Fruit fly (Drosophila melanogaster) whole organism, embryonic: ENCODE measurements around the gene CG12661.
A peak's percentile ranks its signal among the peaks of the same experiment; 100 is the strongest.

Experiments used
- Aef1 ChIP-seq: fragments of 200-800 bp; sonication (Bioruptor generic); IDR thresholded peaks from 3 replicates; pipeline ENCODE4 v1.3.6; 2022; ENCODE audit warnings: missing biosample characterization, missing genetic modification characterization
- Bdp1 ChIP-seq: fragments of 200-800 bp; sonication (Bioruptor generic); optimal IDR thresholded peaks from 3 replicates; lab custom pipeline; 2016; ENCODE audit warnings: missing biosample characterization, missing genetic modification characterization
- CG10267 ChIP-seq: fragments of 200-800 bp; sonication (Bioruptor generic); optimal IDR thresholded peaks from 2 replicates; lab custom pipeline; 2018; ENCODE audit warnings: missing biosample characterization, mild to moderate bottlenecking, missing genetic modification characterization, moderate library complexity
- CG11696 ChIP-seq: fragments of 200-800 bp; sonication (Bioruptor generic); IDR thresholded peaks from 2 replicates; pipeline ENCODE4 v1.3.6; 2022; ENCODE audit warnings: missing biosample characterization, missing genetic modification characterization
- CG11723 ChIP-seq: fragments of 200-800 bp; sonication (Bioruptor generic); optimal IDR thresholded peaks from 2 replicates; lab custom pipeline; 2017; ENCODE audit warnings: missing biosample characterization, mild to moderate bottlenecking, missing genetic modification characterization
- CG12155 ChIP-seq: fragments of 200-800 bp; sonication (Bioruptor generic); optimal IDR thresholded peaks from 3 replicates; lab custom pipeline; 2016; ENCODE audit warnings: missing biosample characterization, missing genetic modification characterization
- CG12299 ChIP-seq: fragments of 200-800 bp; sonication (Bioruptor generic); optimal IDR thresholded peaks from 2 replicates; lab custom pipeline; 2018; ENCODE audit warnings: missing biosample characterization, mild to moderate bottlenecking, missing genetic modification characterization
- CG12769 ChIP-seq: fragments of 200-800 bp; sonication (Bioruptor generic); optimal IDR thresholded peaks from 2 replicates; lab custom pipeline; 2019; ENCODE audit warnings: missing biosample characterization, mild to moderate bottlenecking, missing genetic modification characterization, moderate library complexity
- CG17361 ChIP-seq: fragments of 200-800 bp; sonication (Bioruptor generic); IDR thresholded peaks from 3 replicates; pipeline ENCODE4 v1.3.6; 2022; ENCODE audit warnings: missing biosample characterization, missing genetic modification characterization
- CG17568 ChIP-seq: fragments of 200-800 bp; sonication (Bioruptor generic); optimal IDR thresholded peaks from 2 replicates; lab custom pipeline; 2018; ENCODE audit warnings: missing biosample characterization, mild to moderate bottlenecking, missing genetic modification characterization, moderate library complexity
- CG18764 ChIP-seq: fragments of 200-800 bp; sonication (Bioruptor generic); optimal IDR thresholded peaks from 3 replicates; lab custom pipeline; 2016; ENCODE audit warnings: missing biosample characterization, missing genetic modification characterization
- CG2120 ChIP-seq: fragments of 200-800 bp; sonication (Bioruptor generic); optimal IDR thresholded peaks from 3 replicates; lab custom pipeline; 2016; ENCODE audit warnings: missing biosample characterization, missing genetic modification characterization
- CG2678 ChIP-seq: fragments of 200-800 bp; sonication (Bioruptor generic); optimal IDR thresholded peaks from 3 replicates; lab custom pipeline; 2019; ENCODE audit warnings: missing biosample characterization, mild to moderate bottlenecking, missing genetic modification characterization, moderate library complexity
- CG31441 ChIP-seq: fragments of 200-800 bp; sonication (Bioruptor generic); IDR thresholded peaks from 2 replicates; pipeline ENCODE4 v1.3.6; 2022; ENCODE audit warnings: missing biosample characterization, missing genetic modification characterization
- CG3163 ChIP-seq: fragments of 200-800 bp; sonication (Bioruptor generic); optimal IDR thresholded peaks from 3 replicates; lab custom pipeline; 2016; ENCODE audit warnings: missing biosample characterization, missing genetic modification characterization
- CG32767 ChIP-seq: fragments of 200-800 bp; sonication (Bioruptor generic); IDR thresholded peaks from 2 replicates; pipeline ENCODE4 v1.3.6; 2022; ENCODE audit warnings: missing biosample characterization, missing genetic modification characterization
- CG34224 ChIP-seq: fragments of 200-800 bp; sonication (Bioruptor generic); IDR thresholded peaks from 3 replicates; pipeline ENCODE4 v1.3.6; 2022; ENCODE audit warnings: missing biosample characterization, missing genetic modification characterization; ENCODE audit not compliant: partially characterized antibody
- CG3726 ChIP-seq: fragments of 200-800 bp; sonication (Bioruptor generic); IDR thresholded peaks from 3 replicates; pipeline ENCODE4, ENCODE4 v1.3.6; 2022; ENCODE audit warnings: missing biosample characterization, missing genetic modification characterization
- CG3847 ChIP-seq: fragments of 200-800 bp; sonication (Bioruptor generic); IDR thresholded peaks from 2 replicates; pipeline ENCODE4 v1.3.6; 2022; ENCODE audit warnings: missing biosample characterization, missing genetic modification characterization
- CG42726 ChIP-seq: fragments of 200-800 bp; sonication (Bioruptor generic); IDR thresholded peaks from 2 replicates; pipeline ENCODE4 v1.3.6; 2022; ENCODE audit warnings: missing biosample characterization, missing genetic modification characterization; ENCODE audit not compliant: partially characterized antibody
- CG4360 ChIP-seq: fragments of 200-800 bp; sonication (Bioruptor generic); IDR thresholded peaks from 2 replicates; pipeline ENCODE4 v1.3.6; 2022; ENCODE audit warnings: missing biosample characterization, missing genetic modification characterization
- CG4404 ChIP-seq: fragments of 200-800 bp; sonication (Bioruptor generic); IDR thresholded peaks from 2 replicates; pipeline ENCODE4 v1.3.6; 2022; ENCODE audit warnings: missing biosample characterization, missing genetic modification characterization
- CG7786 ChIP-seq: fragments of 200-800 bp; sonication (Bioruptor generic); optimal IDR thresholded peaks from 2 replicates; lab custom pipeline; 2016; ENCODE audit warnings: missing biosample characterization, missing genetic modification characterization
- CG9797 ChIP-seq: fragments of 200-800 bp; sonication (Bioruptor generic); optimal IDR thresholded peaks from 3 replicates; lab custom pipeline; 2018; ENCODE audit warnings: missing biosample characterization, mild to moderate bottlenecking, missing genetic modification characterization
- CG9932 ChIP-seq: fragments of 200-800 bp; sonication (Bioruptor generic); IDR thresholded peaks from 2 replicates; pipeline ENCODE4 v1.3.6; 2022; ENCODE audit warnings: missing biosample characterization, missing genetic modification characterization
- Dip2 ChIP-seq: fragments of 200-800 bp; sonication (Bioruptor generic); IDR thresholded peaks from 2 replicates; pipeline ENCODE4 v1.3.6; 2022; ENCODE audit warnings: missing biosample characterization, missing genetic modification characterization
- Drgx ChIP-seq: fragments of 200-800 bp; sonication (Bioruptor generic); IDR thresholded peaks from 2 replicates; pipeline ENCODE4 v1.3.6; 2022; ENCODE audit warnings: missing biosample characterization, missing genetic modification characterization
- ERR ChIP-seq: fragments of 200-800 bp; sonication (Bioruptor generic); optimal IDR thresholded peaks from 2 replicates; lab custom pipeline; 2016; ENCODE audit warnings: missing biosample characterization, missing genetic modification characterization
- Fer3 ChIP-seq: fragments of 200-800 bp; sonication (Bioruptor generic); optimal IDR thresholded peaks from 2 replicates; lab custom pipeline; 2018; ENCODE audit warnings: missing biosample characterization, mild to moderate bottlenecking, missing genetic modification characterization, moderate library complexity
- Gug ChIP-seq: fragments of 200-800 bp; sonication (Bioruptor generic); IDR thresholded peaks from 4 replicates; pipeline ENCODE4 v1.3.6; 2022; ENCODE audit warnings: missing biosample characterization, missing genetic modification characterization
- Nf-YC ChIP-seq: fragments of 200-800 bp; optimal IDR thresholded peaks from 3 replicates; lab custom pipeline; 2019; ENCODE audit warnings: missing biosample characterization, mild to moderate bottlenecking, missing genetic modification characterization, moderate library complexity
- Ravus ChIP-seq: fragments of 200-800 bp; sonication (Bioruptor generic); IDR thresholded peaks from 2 replicates; pipeline ENCODE4 v1.3.6; 2022; ENCODE audit warnings: missing biosample characterization, missing genetic modification characterization
- ac ChIP-seq: fragments of 200-800 bp; sonication (Bioruptor generic); optimal IDR thresholded peaks from 3 replicates; lab custom pipeline; 2017; ENCODE audit warnings: missing biosample characterization, mild to moderate bottlenecking, missing genetic modification characterization
- al ChIP-seq: fragments of 200-800 bp; sonication (Bioruptor generic); IDR thresholded peaks from 2 replicates; pipeline ENCODE4 v1.3.6; 2022; ENCODE audit warnings: missing biosample characterization, missing genetic modification characterization
- ap ChIP-seq: fragments of 200-800 bp; sonication (Bioruptor generic); IDR thresholded peaks from 2 replicates; pipeline ENCODE4 v1.3.6; 2022; ENCODE audit warnings: missing biosample characterization, missing genetic modification characterization
- bbx ChIP-seq: fragments of 200-800 bp; sonication (Bioruptor generic); IDR thresholded peaks from 2 replicates; pipeline ENCODE4 v1.3.6; 2022; ENCODE audit warnings: missing biosample characterization, missing genetic modification characterization; ENCODE audit not compliant: partially characterized antibody
- chinmo ChIP-seq: fragments of 200-800 bp; sonication (Bioruptor generic); IDR thresholded peaks from 4 replicates; pipeline ENCODE4 v1.3.6; 2022; ENCODE audit warnings: missing biosample characterization, missing genetic modification characterization; ENCODE audit not compliant: partially characterized antibody
- dan ChIP-seq: fragments of 200-800 bp; sonication (Bioruptor generic); IDR thresholded peaks from 2 replicates; pipeline ENCODE4 v1.3.6; 2022; ENCODE audit warnings: missing biosample characterization, missing genetic modification characterization
- danr ChIP-seq: fragments of 200-800 bp; sonication (Bioruptor generic); IDR thresholded peaks from 2 replicates; pipeline ENCODE4 v1.3.6; 2022; ENCODE audit warnings: missing biosample characterization, missing genetic modification characterization
- disco-r ChIP-seq: fragments of 200-800 bp; sonication (Bioruptor generic); optimal IDR thresholded peaks from 2 replicates; lab custom pipeline; 2016; ENCODE audit warnings: missing biosample characterization, missing genetic modification characterization
- eve ChIP-seq, 2 experiments: fragments of >200 bp; optimal IDR thresholded peaks; 2 replicates each; lab custom pipeline; 2017; ENCODE audit warnings: missing biosample characterization in 2 of 2, missing genetic modification characterization in 2 of 2
- fd3F ChIP-seq: fragments of 200-800 bp; sonication (Bioruptor generic); optimal IDR thresholded peaks from 2 replicates; lab custom pipeline; 2018; ENCODE audit warnings: missing biosample characterization, mild to moderate bottlenecking, missing genetic modification characterization, moderate library complexity
- grau ChIP-seq: fragments of 200-800 bp; optimal IDR thresholded peaks from 3 replicates; lab custom pipeline; 2019; ENCODE audit warnings: missing biosample characterization, mild to moderate bottlenecking, missing genetic modification characterization, moderate library complexity
- ken ChIP-seq: fragments of 200-800 bp; sonication (Bioruptor generic); IDR thresholded peaks from 3 replicates; pipeline ENCODE4 v1.3.6; 2022; ENCODE audit warnings: missing biosample characterization, missing genetic modification characterization
- nerfin-1 ChIP-seq: fragments of 200-800 bp; sonication (Bioruptor generic); optimal IDR thresholded peaks from 3 replicates; lab custom pipeline; 2019; ENCODE audit warnings: missing biosample characterization, mild to moderate bottlenecking, missing genetic modification characterization, moderate library complexity
- nmo ChIP-seq: fragments of 200-800 bp; sonication (Bioruptor generic); optimal IDR thresholded peaks from 2 replicates; lab custom pipeline; 2018; ENCODE audit warnings: missing biosample characterization, mild to moderate bottlenecking, missing genetic modification characterization, moderate library complexity
- otp ChIP-seq: fragments of 200-800 bp; sonication (Bioruptor generic); IDR thresholded peaks from 3 replicates; pipeline ENCODE4, ENCODE4 v1.3.6; 2022; ENCODE audit warnings: missing biosample characterization, missing genetic modification characterization
- sob ChIP-seq: fragments of 200-800 bp; sonication (Bioruptor generic); IDR thresholded peaks from 2 replicates; pipeline ENCODE4 v1.3.6; 2022; ENCODE audit warnings: missing biosample characterization, missing genetic modification characterization
- trem ChIP-seq: fragments of 200-800 bp; optimal IDR thresholded peaks from 3 replicates; lab custom pipeline; 2019; ENCODE audit warnings: missing biosample characterization, mild to moderate bottlenecking, missing genetic modification characterization, moderate library complexity
- unpg ChIP-seq: fragments of 200-800 bp; sonication (Bioruptor generic); optimal IDR thresholded peaks from 3 replicates; lab custom pipeline; 2018; ENCODE audit warnings: missing biosample characterization, mild to moderate bottlenecking, missing genetic modification characterization, moderate library complexity

The CG12661 gene

DNA sequence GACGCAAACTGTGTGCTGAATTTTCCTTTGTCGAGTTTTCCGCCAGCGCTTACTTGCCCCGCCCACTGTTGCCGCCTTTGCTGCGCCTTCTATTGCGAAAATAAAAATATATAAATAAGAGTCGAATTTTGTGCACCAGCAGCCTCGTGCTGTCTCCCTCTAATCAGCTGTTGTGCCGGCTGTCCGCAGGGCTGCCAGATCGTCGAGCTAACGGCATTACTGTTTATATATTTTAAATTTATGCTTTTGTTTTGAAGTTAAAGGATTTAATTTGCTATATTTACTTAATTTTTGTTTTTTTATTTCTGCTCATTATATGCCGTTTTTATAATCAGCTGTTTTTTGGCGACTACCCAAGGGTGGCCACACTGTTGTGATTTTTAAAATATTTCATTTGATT lies 23.4 kb downstream of the CG12661 start, which contains the start of gene Uros1 (continued):
- TF ChIP-seq CG11696 (0 out of 2 replicates have a peak, but pooled peaks have one; percentile 41), CG7786 (GFP tag; lab: Kevin White, UChicago) (no peak), CG9797 (GFP tag; lab: Kevin White, UChicago) (peak; percentile 3), CG32767 (GFP tag; lab: Robert Waterston, UW) (no peak; the same call in 1 of the 2 replicates), Ravus (GFP tag; lab: Robert Waterston, UW) (no peak), CG3163 (GFP tag; lab: Kevin White, UChicago) (no peak), Aef1 (GFP tag; lab: Robert Waterston, UW) (peak; percentile 17; the same call in 1 of the 3 replicates), CG3726 (GFP tag; lab: Robert Waterston, UW) (0 out of 3 replicates have a peak, but pooled peaks have one; percentile 41), al (GFP tag; lab: Robert Waterston, UW) (peak; percentile 39; the same call in 1 of the 2 replicates), Bdp1 (GFP tag; lab: Kevin White, UChicago) (peak; percentile 1), bbx (no peak), unpg (GFP tag; lab: Kevin White, UChicago) (peak; percentile 33), grau (peak; percentile 26), disco-r (GFP tag; lab: Kevin White, UChicago) (no peak), ap (GFP tag; lab: Robert Waterston, UW) (no peak), CG42726 (GFP tag; lab: Robert Waterston, UW) (no peak), CG31441 (GFP tag; lab: Robert Waterston, UW) (0 out of 2 replicates have a peak, but pooled peaks have one; percentile 13), sob (peak; percentile 47), CG3847 (GFP tag; lab: Robert Waterston, UW) (peak; percentile 34; the same call in 1 of the 2 replicates), CG10267 (tag; lab: Kevin White, UChicago) (peak; percentile 14), chinmo (no peak), ken (GFP tag; lab: Robert Waterston, UW) (peak; percentile 48; the same call in 1 of the 3 replicates), trem (tag; lab: Kevin White, UChicago) (peak; percentile 49), CG12155 (peak; percentile 13), otp (0 out of 3 replicates have a peak, but pooled peaks have one; percentile 41), CG34224 (GFP tag; lab: Robert Waterston, UW) (no peak), CG2678 (tag; lab: Kevin White, UChicago) (peak; percentile 25), CG9932 (GFP tag; lab: Robert Waterston, UW) (peak; percentile 35; the same call in 1 of the 2 replicates), Gug (GFP tag; lab: Robert Waterston, UW) (peak; percentile 46; the same call in 1 of the 4 replicates)

DNA sequence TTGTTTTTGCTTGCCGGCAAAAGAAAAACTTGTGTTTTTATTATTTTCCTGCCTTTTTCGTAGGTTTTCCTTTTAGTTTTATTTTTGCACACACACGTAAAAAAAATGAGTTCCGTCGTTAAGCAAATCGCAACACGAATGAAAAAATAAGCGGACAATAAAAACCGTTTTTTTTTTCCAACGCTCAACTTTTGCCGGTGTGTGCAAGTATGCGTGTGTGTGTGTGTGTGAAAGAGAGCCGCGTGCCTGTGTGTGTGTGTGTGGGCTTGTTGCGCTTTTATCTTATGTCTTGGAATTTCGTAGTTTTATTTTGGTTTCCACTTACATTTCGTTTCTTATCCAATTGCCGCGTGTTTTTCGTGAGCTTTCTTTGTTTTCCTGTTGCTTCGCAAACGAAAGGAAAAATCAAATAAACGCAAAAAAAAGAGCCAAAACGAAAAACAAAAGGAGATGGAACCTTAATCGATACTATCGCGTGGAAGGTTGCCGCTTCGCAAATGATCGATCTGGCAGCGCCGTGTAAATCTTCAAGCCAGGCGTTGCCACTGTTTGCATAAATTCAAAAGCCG lies 25.5 kb downstream of the CG12661 start, which contains the start of gene Moe:
Gene Moe, minus strand, starts transcription at position 474 of the 569 bp plus-strand sequence.
- no peak for TF ChIP-seq ac (GFP tag; lab: Kevin White, UChicago)
- TF ChIP-seq CG2120 (GFP tag; lab: Kevin White, UChicago), result peak; percentile 81
- TF ChIP-seq CG12299 (tag; lab: Kevin White, UChicago), result no peak
- TF ChIP-seq Nf-YC (tag; lab: Kevin White, UChicago), result peak; percentile 55
- TF ChIP-seq CG17361 (GFP tag; lab: Robert Waterston, UW), result 0 out of 3 replicates have a peak, but pooled peaks have one; percentile 11
- peak; percentile 40; the same call in 1 of the 2 replicates for TF ChIP-seq Drgx (GFP tag; lab: Robert Waterston, UW)
- TF ChIP-seq nmo (GFP tag; lab: Kevin White, UChicago), result peak; percentile 70
- no peak for TF ChIP-seq CG11723 (GFP tag; lab: Kevin White, UChicago)
- peak; percentile 89 for TF ChIP-seq CG42726 (GFP tag; lab: Robert Waterston, UW)
- no peak for TF ChIP-seq ap (GFP tag; lab: Robert Waterston, UW)
- TF ChIP-seq ERR, result peak; percentile 55
- TF ChIP-seq CG12769 (tag; lab: Kevin White, UChicago), result no peak
- TF ChIP-seq CG17568 (GFP tag; lab: Kevin White, UChicago), result no peak
- TF ChIP-seq Fer3, result no peak
- no peak for TF ChIP-seq fd3F (GFP tag; lab: Kevin White, UChicago)
- no peak for TF ChIP-seq CG4360 (GFP tag; lab: Robert Waterston, UW)
- no peak for TF ChIP-seq Dip2
- peak; percentile 15; the same call in 1 of the 2 replicates for TF ChIP-seq CG4404 (GFP tag; lab: Robert Waterston, UW)
- TF ChIP-seq dan (GFP tag; lab: Robert Waterston, UW), result no peak
- peak; percentile 10; the same call in 1 of the 2 replicates for TF ChIP-seq danr (GFP tag; lab: Robert Waterston, UW)
- peak in 1 of 2 experiments; percentile 75 for TF ChIP-seq eve (GFP tag; optimal IDR thresholded peaks at IDR 0.05; lab: Kevin White, UChicago)
- peak; percentile 11 for TF ChIP-seq CG18764 (GFP tag; lab: Kevin White, UChicago)
- peak; percentile 96 for TF ChIP-seq nerfin-1 (tag; lab: Kevin White, UChicago)
